Fruit fly (Drosophila melanogaster) whole organism, pupa: ENCODE results near the gene verm.
"Not testable (repeated sequence)": the region's sequence is repeated elsewhere in the genome, so short reads cannot be mapped to it uniquely, and the experiment has no call there.

ENCODE experiments used
- CG10348 ChIP-seq: fragments of 200-800 bp; sonication (Bioruptor generic); IDR thresholded peaks from 2 replicates; pipeline ENCODE4 v1.3.6; 2022; ENCODE audit warnings: missing biosample characterization, missing genetic modification characterization
- CG12605 ChIP-seq: fragments of 200-800 bp; sonication (Bioruptor generic); IDR thresholded peaks from 2 replicates; pipeline ENCODE4 v1.3.6; 2022; ENCODE audit warnings: missing biosample characterization, missing genetic modification characterization
- CG13204 ChIP-seq: fragments of 200-800 bp; sonication (Bioruptor generic); optimal IDR thresholded peaks from 2 replicates; lab custom pipeline; 2018; ENCODE audit warnings: missing biosample characterization, mild to moderate bottlenecking, missing genetic modification characterization, moderate library complexity
- CG14655 ChIP-seq: fragments of 200-800 bp; sonication (Bioruptor generic); optimal IDR thresholded peaks from 3 replicates; lab custom pipeline; 2017; ENCODE audit warnings: mild to moderate bottlenecking, missing biosample characterization, missing genetic modification reagents, missing genetic modification characterization
- CG15710 ChIP-seq: fragments of 200-800 bp; sonication (Bioruptor generic); optimal IDR thresholded peaks from 2 replicates; lab custom pipeline; 2018; ENCODE audit warnings: missing biosample characterization, mild to moderate bottlenecking, missing genetic modification characterization, moderate library complexity
- CG17806 ChIP-seq: fragments of 200-800 bp; sonication (Bioruptor generic); optimal IDR thresholded peaks from 2 replicates; lab custom pipeline; 2018; ENCODE audit warnings: missing biosample characterization, mild to moderate bottlenecking, missing genetic modification characterization, moderate library complexity
- CG32121 ChIP-seq: fragments of 200-800 bp; sonication (Bioruptor generic); IDR thresholded peaks from 2 replicates; pipeline ENCODE4 v1.3.6; 2022; ENCODE audit warnings: missing biosample characterization, missing genetic modification characterization
- CG34367 ChIP-seq: fragments of 200-800 bp; sonication (Bioruptor generic); optimal IDR thresholded peaks from 2 replicates; lab custom pipeline; 2018; ENCODE audit warnings: missing biosample characterization, mild to moderate bottlenecking, missing genetic modification characterization
- CG4496 ChIP-seq: fragments of 200-800 bp; sonication (Bioruptor generic); IDR thresholded peaks from 3 replicates; pipeline ENCODE4 v1.3.6; 2022; ENCODE audit warnings: missing biosample characterization, missing genetic modification characterization
- CG8159 ChIP-seq: fragments of 200-800 bp; sonication (Bioruptor generic); optimal IDR thresholded peaks from 3 replicates; lab custom pipeline; 2018; ENCODE audit warnings: missing biosample characterization, mild to moderate bottlenecking, missing genetic modification characterization, moderate library complexity
- CG8301 ChIP-seq: fragments of 200-800 bp; sonication (Bioruptor generic); optimal IDR thresholded peaks from 2 replicates; lab custom pipeline; 2018; ENCODE audit warnings: missing biosample characterization, mild to moderate bottlenecking, missing genetic modification characterization
- CG9948 ChIP-seq: fragments of 200-800 bp; sonication (Bioruptor generic); optimal IDR thresholded peaks from 2 replicates; lab custom pipeline; 2018; ENCODE audit warnings: missing biosample characterization, mild to moderate bottlenecking, missing genetic modification characterization, moderate library complexity
- D1 ChIP-seq: fragments of 200-800 bp; sonication (Bioruptor generic); optimal IDR thresholded peaks from 2 replicates; lab custom pipeline; 2018; ENCODE audit warnings: missing biosample characterization, mild to moderate bottlenecking, missing genetic modification characterization, moderate library complexity
- EcR ChIP-seq: fragments of 200-800 bp; sonication (Bioruptor generic); optimal IDR thresholded peaks from 3 replicates; lab custom pipeline; 2019; ENCODE audit warnings: missing biosample characterization, missing genetic modification characterization, mild to moderate bottlenecking, moderate library complexity, missing genetic modification reagents
- Ets98B ChIP-seq: fragments of 200-800 bp; sonication (Bioruptor generic); IDR thresholded peaks from 2 replicates; pipeline ENCODE4 v1.3.6; 2022; ENCODE audit warnings: missing biosample characterization, missing genetic modification characterization
- Pif1A ChIP-seq: fragments of 200-800 bp; sonication (Bioruptor generic); optimal IDR thresholded peaks from 3 replicates; lab custom pipeline; 2016; ENCODE audit warnings: missing biosample characterization, missing genetic modification characterization
- Pif1B ChIP-seq: fragments of 200-800 bp; sonication (Bioruptor generic); optimal IDR thresholded peaks from 3 replicates; lab custom pipeline; 2016; ENCODE audit warnings: missing biosample characterization, missing genetic modification characterization
- Snoo ChIP-seq: fragments of 200-800 bp; sonication (Bioruptor generic); optimal IDR thresholded peaks from 3 replicates; lab custom pipeline; 2017; ENCODE audit warnings: missing biosample characterization, mild to moderate bottlenecking, missing genetic modification characterization, inconsistent platforms
- fd96Ca ChIP-seq: fragments of 200-800 bp; sonication (Bioruptor generic); IDR thresholded peaks from 3 replicates; pipeline ENCODE4 v1.3.6; 2022; ENCODE audit warnings: missing biosample characterization, missing genetic modification characterization
- gl ChIP-seq: fragments of 200-800 bp; sonication (Bioruptor generic); optimal IDR thresholded peaks from 2 replicates; lab custom pipeline; 2018; ENCODE audit warnings: missing biosample characterization, mild to moderate bottlenecking, missing genetic modification characterization
- rn ChIP-seq: fragments of 200-800 bp; sonication (Bioruptor generic); IDR thresholded peaks from 2 replicates; pipeline ENCODE4 v1.3.6; 2022; ENCODE audit warnings: missing biosample characterization, missing genetic modification characterization

Gene verm

DNA sequence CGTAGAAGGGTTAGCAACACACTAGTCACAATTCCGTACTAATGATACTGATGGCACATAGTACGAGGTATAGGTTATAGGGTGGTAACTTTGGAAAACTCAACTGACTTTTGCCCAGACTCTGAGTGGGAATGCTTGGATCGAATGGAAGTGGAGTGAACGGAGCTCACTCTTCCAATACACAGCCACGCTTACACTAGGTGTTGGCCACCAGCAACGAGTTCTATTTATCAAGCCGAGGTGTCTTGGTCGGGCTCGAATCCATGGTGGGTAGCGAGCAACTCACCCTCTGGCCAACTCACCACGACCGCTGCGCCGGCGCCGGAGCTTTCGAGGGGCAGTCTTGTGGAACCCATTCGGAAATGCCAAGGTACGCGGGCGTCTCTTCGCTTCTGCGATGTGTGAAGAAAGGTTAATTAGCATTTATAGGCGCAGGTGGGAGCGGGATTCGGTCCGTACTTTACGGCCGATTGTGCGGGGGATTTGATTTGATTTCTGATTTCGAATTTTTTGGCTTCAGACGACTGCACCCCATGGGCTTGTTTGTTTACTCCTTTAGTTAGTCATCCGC is at the start of gene verm:
Gene verm, minus strand, starts transcription at position 204 of the 571 bp plus-strand sequence.
- TF ChIP-seq Snoo: no peak
- peak; percentile 26; the same call in 1 of the 2 replicates for TF ChIP-seq CG12605
- no peak for TF ChIP-seq D1 (tag; lab: Kevin White, UChicago)
- TF ChIP-seq CG13204 (GFP tag; lab: Kevin White, UChicago): peak; percentile 14
- 0 out of 3 replicates have a peak, but pooled peaks have one; percentile 36 for TF ChIP-seq CG4496 (GFP tag; lab: Robert Waterston, UW)
- peak; percentile 28; the same call in 1 of the 2 replicates for TF ChIP-seq Ets98B (GFP tag; lab: Robert Waterston, UW)

DNA sequence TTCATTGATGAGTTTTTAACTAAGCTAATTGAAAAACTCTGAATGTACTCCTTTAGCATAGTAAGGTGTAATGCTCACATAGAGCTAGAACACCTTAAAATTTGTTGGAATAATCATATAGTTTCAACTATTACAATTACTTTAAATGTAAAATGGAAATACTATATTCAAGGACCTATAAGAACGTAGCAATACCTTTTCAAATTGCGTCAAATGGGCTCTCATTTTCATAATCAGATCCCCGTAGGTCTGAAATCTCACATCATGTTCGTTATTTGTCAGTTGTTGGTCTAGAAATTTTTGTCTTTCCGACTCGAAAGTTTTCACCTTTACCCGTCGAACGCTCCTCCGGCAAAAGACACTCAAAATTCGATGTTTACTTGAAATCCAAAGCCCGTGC is 33.6 kb upstream of the verm start, which contains the start of gene CG42529:
Gene CG42529, plus strand, starts transcription at position 301 of the 400 bp plus-strand sequence.
- TF ChIP-seq CG34367; CG4496 (GFP tag; lab: Robert Waterston, UW); CG15710 (tag; lab: Kevin White, UChicago): not testable (repeated sequence)

- not testable (repeated sequence) for TF ChIP-seq CG13204 (GFP tag; lab: Kevin White, UChicago); Snoo; rn (GFP tag; lab: Robert Waterston, UW)
Measured at dm6 chr3L:19718228-19718627, 23.2 kb upstream of the verm start, which contains the start of gene Trpml. Gene Trpml (minus strand): TSS chr3L:19718328.

- TF ChIP-seq CG4496 (GFP tag; lab: Robert Waterston, UW): 0 out of 3 replicates have a peak, but pooled peaks have one; percentile 60
- no peak for TF ChIP-seq CG17806 (tag; lab: Kevin White, UChicago)
- TF ChIP-seq, all 21 proteins: peak for 1
Measured at dm6 chr3L:19707570-19708146, 12.6 kb upstream of the verm start, which contains the start of gene serp. Gene serp (minus strand): TSS chr3L:19708015.

- TF ChIP-seq CG8301 (tag; lab: Kevin White, UChicago) (no peak), Ets98B (GFP tag; lab: Robert Waterston, UW) (no peak), CG10348 (GFP tag; lab: Robert Waterston, UW) (no peak), CG15710 (tag; lab: Kevin White, UChicago) (no peak), fd96Ca (no peak), CG9948 (no peak), Snoo (no peak), CG13204 (GFP tag; lab: Kevin White, UChicago) (no peak)
- TF ChIP-seq, all 21 proteins: peak for 0
Measured at dm6 chr3L:19704869-19705268, 9.8 kb upstream of the verm start.

DNA sequence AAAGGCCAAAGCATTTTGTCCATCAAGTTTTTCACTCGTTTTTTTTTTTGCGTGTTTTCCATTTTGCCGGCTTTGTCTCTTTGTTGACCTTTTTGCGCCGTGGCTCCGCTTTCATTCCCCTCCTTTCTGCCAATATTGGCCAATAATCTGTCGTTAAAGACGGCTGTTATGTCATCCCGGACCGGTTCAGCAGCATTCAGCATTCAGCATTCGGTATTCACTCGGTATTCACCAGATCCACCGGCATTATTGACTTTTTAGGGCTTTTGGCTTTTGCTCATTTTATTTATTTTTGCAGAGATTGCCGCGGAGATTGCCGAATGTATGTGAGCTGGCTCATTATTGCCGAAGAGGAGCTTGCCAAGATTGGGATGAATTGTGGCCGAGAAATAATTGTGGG is 8.3 kb upstream of the verm start:
- TF ChIP-seq EcR (GFP tag; lab: Kevin White, UChicago) (peak; percentile 52), CG12605 (no peak)

dm6 chr3L:19701662-19702061 is 6.6 kb upstream of the verm start:
- TF ChIP-seq Ets98B (GFP tag; lab: Robert Waterston, UW) (no peak), Pif1B (GFP tag; lab: Kevin White, UChicago) (no peak), CG12605 (no peak), CG34367 (no peak), gl (tag; lab: Kevin White, UChicago) (no peak), EcR (GFP tag; lab: Kevin White, UChicago) (no peak), CG8159 (tag; lab: Kevin White, UChicago) (no peak), CG10348 (GFP tag; lab: Robert Waterston, UW) (no peak), CG4496 (GFP tag; lab: Robert Waterston, UW) (no peak), CG14655 (GFP tag; lab: Kevin White, UChicago) (no peak), Snoo (no peak), CG13204 (GFP tag; lab: Kevin White, UChicago) (no peak), Pif1A (GFP tag; lab: Kevin White, UChicago) (no peak), D1 (tag; lab: Kevin White, UChicago) (no peak)
- TF ChIP-seq, all 21 proteins: peak for 0

DNA sequence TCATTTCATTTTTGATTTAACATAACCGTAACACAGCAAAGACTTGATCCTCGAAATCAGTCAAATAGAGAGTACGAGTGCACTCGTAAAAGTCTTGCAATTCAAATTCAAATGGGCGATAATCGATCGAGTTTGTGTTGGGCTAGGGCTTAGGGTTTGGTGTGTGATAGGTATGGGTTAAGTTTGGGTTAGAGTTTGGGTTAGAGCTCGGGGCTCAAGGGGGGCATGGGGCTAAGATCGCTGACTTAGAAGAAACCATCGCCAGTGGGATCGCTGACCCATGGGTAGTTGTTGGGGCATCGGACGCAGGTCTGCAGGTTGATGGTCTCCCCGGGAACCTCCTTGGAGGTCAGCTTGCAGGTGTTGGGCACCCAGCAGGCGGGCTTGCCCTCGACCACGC is 6.0 kb upstream of the verm start:
- TF ChIP-seq CG10348 (GFP tag; lab: Robert Waterston, UW): no peak
- no peak for TF ChIP-seq CG32121
- no peak for TF ChIP-seq CG14655 (GFP tag; lab: Kevin White, UChicago)
- no peak for TF ChIP-seq D1 (tag; lab: Kevin White, UChicago)
- no peak for TF ChIP-seq EcR (GFP tag; lab: Kevin White, UChicago)
- TF ChIP-seq CG34367: no peak
- no peak for TF ChIP-seq CG8301 (tag; lab: Kevin White, UChicago)
- TF ChIP-seq Ets98B (GFP tag; lab: Robert Waterston, UW): no peak
- TF ChIP-seq, all 21 proteins: peak for 0
